Worm (Caenorhabditis elegans) whole organism, late embryonic: ENCODE data around the gene far-4.

ENCODE experiments used
- ceh-9 ChIP-seq: sonication (generic microtip); optimal IDR thresholded peaks from 2 replicates; lab custom pipeline; 2016; ENCODE audit warnings: mild to moderate bottlenecking, missing genetic modification characterization, inconsistent platforms, missing compliant biosample characterization
- unc-55 ChIP-seq: sonication (generic microtip); optimal IDR thresholded peaks from 2 replicates; lab custom pipeline; 2017; ENCODE audit warnings: missing biosample characterization, missing genetic modification reagents, missing genetic modification characterization

- TF ChIP-seq unc-55 (GFP tag; lab: Kevin White, UChicago) (no peak), ceh-9 (peak; percentile 78)
Observed at ce11 chrV:13003378-13003777, 3.9 kb upstream of the far-4 start.
